In the genomic region with DNA sequence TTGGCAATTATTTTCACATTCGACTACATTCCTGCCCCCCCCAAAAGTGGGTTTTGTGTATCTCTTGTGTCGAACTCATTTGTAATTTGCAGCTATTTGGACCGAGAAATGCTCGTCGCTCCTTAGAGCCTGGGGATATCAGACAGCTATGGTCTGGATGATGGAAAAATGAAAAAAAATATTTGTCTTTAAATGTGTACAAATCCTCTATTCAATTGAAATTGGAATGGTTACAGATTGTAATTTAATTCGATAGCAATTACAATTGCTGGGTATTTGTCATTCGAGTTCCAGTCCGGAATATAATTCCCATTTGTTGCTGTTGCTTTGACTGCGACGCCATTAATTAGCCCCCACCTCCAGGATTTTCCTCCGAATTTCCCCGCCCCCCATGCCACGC, we compare ENCODE assay signal across 1 fruit fly cellular context.
TF ChIP-seq lines count a peak whose summit lies in the region.

No protein-coding gene starts in this region.

TF ChIP-seq in whole organism, embryonic, 481 proteins besides CTCF, POLR2A, EP300 and RAD21 (continued from another document and continues in another):
- no peak for TF ChIP-seq Dp (GFP tag; optimal IDR thresholded peaks at IDR 0.05; lab: Kevin White, UChicago)
- TF ChIP-seq CG2712 (tag; optimal IDR thresholded peaks at IDR 0.05; lab: Kevin White, UChicago) = no peak
- peak; percentile 26 for TF ChIP-seq CoRest (tag; optimal IDR thresholded peaks at IDR 0.05; lab: Kevin White, UChicago)
- TF ChIP-seq Adf1 (GFP tag; IDR thresholded peaks at IDR 0.05; lab: Robert Waterston, UW) = no peak
- TF ChIP-seq CG12391 (tag; optimal IDR thresholded peaks at IDR 0.05; lab: Kevin White, UChicago) = peak; percentile 41
- TF ChIP-seq CG10274 (GFP tag; optimal IDR thresholded peaks at IDR 0.05; lab: Kevin White, UChicago) = no peak
- no peak for TF ChIP-seq bbx (GFP tag; IDR thresholded peaks at IDR 0.05; lab: Robert Waterston, UW; ENCODE audit: partially characterized antibody)
- TF ChIP-seq lab (GFP tag; optimal IDR thresholded peaks at IDR 0.05; lab: Kevin White, UChicago) = peak; percentile 34
- no peak for TF ChIP-seq dimm (GFP tag; IDR thresholded peaks at IDR 0.05; lab: Robert Waterston, UW)
- peak; percentile 57 for TF ChIP-seq sisA (GFP tag; IDR thresholded peaks at IDR 0.05; lab: Robert Waterston, UW)
- peak; percentile 79 for TF ChIP-seq row (GFP tag; IDR thresholded peaks at IDR 0.05; lab: Robert Waterston, UW)
- no peak for TF ChIP-seq CG15514 (GFP tag; optimal IDR thresholded peaks at IDR 0.05; lab: Kevin White, UChicago)
- no peak; the same call in 2 of the 3 replicates for TF ChIP-seq B-H1 (GFP tag; IDR thresholded peaks at IDR 0.05; lab: Robert Waterston, UW)
- no peak for TF ChIP-seq Vsx1 (GFP tag; optimal IDR thresholded peaks at IDR 0.05; lab: Kevin White, UChicago)
- TF ChIP-seq CG8924 (tag; optimal IDR thresholded peaks at IDR 0.05; lab: Kevin White, UChicago) = peak; percentile 26
- no peak for TF ChIP-seq CG6272 (GFP tag; IDR thresholded peaks at IDR 0.05; lab: Robert Waterston, UW)
- peak; percentile 36 for TF ChIP-seq Hmr (GFP tag; optimal IDR thresholded peaks at IDR 0.05; lab: Kevin White, UChicago)
- 0 out of 3 replicates have a peak, but pooled peaks have one; percentile 44 for TF ChIP-seq ken (GFP tag; IDR thresholded peaks at IDR 0.05; lab: Robert Waterston, UW)
- TF ChIP-seq Chrac-16 (GFP tag; optimal IDR thresholded peaks at IDR 0.05; lab: Kevin White, UChicago) = peak; percentile 42
- TF ChIP-seq CG12659 (GFP tag; optimal IDR thresholded peaks at IDR 0.05; lab: Kevin White, UChicago) = no peak
- no peak for TF ChIP-seq sc (optimal IDR thresholded peaks at IDR 0.05; lab: Kevin White, UChicago)
- TF ChIP-seq sc (GFP tag; optimal IDR thresholded peaks at IDR 0.05; lab: Kevin White, UChicago) = peak; percentile 22
- TF ChIP-seq az2 (GFP tag; optimal IDR thresholded peaks at IDR 0.05; lab: Kevin White, UChicago) = no peak
- no peak for TF ChIP-seq br (optimal IDR thresholded peaks at IDR 0.05; lab: Kevin White, UChicago)
- TF ChIP-seq CG10431 (GFP tag; optimal IDR thresholded peaks at IDR 0.05; lab: Kevin White, UChicago) = no peak
- TF ChIP-seq ttk (GFP tag; IDR thresholded peaks at IDR 0.05; lab: Robert Waterston, UW) = peak; percentile 40; the same call in 1 of the 2 replicates
- no peak for TF ChIP-seq Antp (GFP tag; optimal IDR thresholded peaks at IDR 0.05; lab: Kevin White, UChicago)
- TF ChIP-seq Taf1 (GFP tag; IDR thresholded peaks at IDR 0.05; lab: Robert Waterston, UW) = peak; percentile 26; the same call in 1 of the 2 replicates
- TF ChIP-seq CG10147 (GFP tag; optimal IDR thresholded peaks at IDR 0.05; lab: Kevin White, UChicago) = no peak
- TF ChIP-seq ssp (GFP tag; IDR thresholded peaks at IDR 0.05; lab: Robert Waterston, UW) = 0 out of 2 replicates have a peak, but pooled peaks have one; percentile 19
- no peak for TF ChIP-seq CG30020 (tag; optimal IDR thresholded peaks at IDR 0.05; lab: Kevin White, UChicago)
- TF ChIP-seq Dll (GFP tag; IDR thresholded peaks at IDR 0.05; lab: Robert Waterston, UW; ENCODE audit: partially characterized antibody) = no peak
- no peak for TF ChIP-seq ham (GFP tag; IDR thresholded peaks at IDR 0.05; lab: Robert Waterston, UW)
- TF ChIP-seq Ssrp (tag; optimal IDR thresholded peaks at IDR 0.05; lab: Kevin White, UChicago) = no peak
- TF ChIP-seq CG3995 (GFP tag; optimal IDR thresholded peaks at IDR 0.05; lab: Kevin White, UChicago) = no peak
- TF ChIP-seq tin (GFP tag; optimal IDR thresholded peaks at IDR 0.05; lab: Kevin White, UChicago) = no peak
- TF ChIP-seq Mad (GFP tag; optimal IDR thresholded peaks at IDR 0.05; lab: Kevin White, UChicago) = no peak
- TF ChIP-seq nerfin-2 (GFP tag; IDR thresholded peaks at IDR 0.05; lab: Robert Waterston, UW; ENCODE audit: partially characterized antibody) = no peak
- TF ChIP-seq Scr (GFP tag; IDR thresholded peaks at IDR 0.05; lab: Robert Waterston, UW; ENCODE audit: partially characterized antibody) = no peak
- TF ChIP-seq sens (GFP tag; lab: Kevin White, UChicago) = peak; percentile 33
- no peak for TF ChIP-seq run (tag; optimal IDR thresholded peaks at IDR 0.05; lab: Kevin White, UChicago)
- peak; percentile 61 for TF ChIP-seq CG14441 (GFP tag; IDR thresholded peaks at IDR 0.05; lab: Robert Waterston, UW)
- TF ChIP-seq aop (GFP tag; IDR thresholded peaks at IDR 0.05; lab: Robert Waterston, UW) = no peak
- peak; percentile 7 for TF ChIP-seq CG30403 (GFP tag; optimal IDR thresholded peaks at IDR 0.05; lab: Kevin White, UChicago)
- TF ChIP-seq H15 (GFP tag; IDR thresholded peaks at IDR 0.05; lab: Robert Waterston, UW) = peak; percentile 35; the same call in 1 of the 3 replicates
- TF ChIP-seq z (GFP tag; IDR thresholded peaks at IDR 0.05; lab: Robert Waterston, UW) = no peak
- no peak for TF ChIP-seq CG11247 (GFP tag; IDR thresholded peaks at IDR 0.05; lab: Robert Waterston, UW)
- no peak for TF ChIP-seq NfI (GFP tag; optimal IDR thresholded peaks at IDR 0.05; lab: Kevin White, UChicago)
- peak; percentile 43; the same call in 1 of the 3 replicates for TF ChIP-seq Aef1 (GFP tag; IDR thresholded peaks at IDR 0.05; lab: Robert Waterston, UW)
- no peak for TF ChIP-seq CG12236 (GFP tag; optimal IDR thresholded peaks at IDR 0.05; lab: Kevin White, UChicago)
- TF ChIP-seq CG18262 (tag; optimal IDR thresholded peaks at IDR 0.05; lab: Kevin White, UChicago) = no peak
- TF ChIP-seq unpg (GFP tag; optimal IDR thresholded peaks at IDR 0.05; lab: Kevin White, UChicago) = no peak
- TF ChIP-seq mam (GFP tag; optimal IDR thresholded peaks at IDR 0.05; lab: Kevin White, UChicago) = peak; percentile 25
- TF ChIP-seq Oaz (GFP tag; IDR thresholded peaks at IDR 0.05; lab: Robert Waterston, UW) = peak; percentile 70
- peak; percentile 36; the same call in 1 of the 3 replicates for TF ChIP-seq CG34422 (GFP tag; IDR thresholded peaks at IDR 0.05; lab: Robert Waterston, UW)
- peak; percentile 36 for TF ChIP-seq ATbp (GFP tag; optimal IDR thresholded peaks at IDR 0.05; lab: Kevin White, UChicago)
- no peak for TF ChIP-seq Trl (optimal IDR thresholded peaks at IDR 0.05; lab: Kevin White, UChicago)
- peak; percentile 17 for TF ChIP-seq Trl (GFP tag; optimal IDR thresholded peaks at IDR 0.05; lab: Kevin White, UChicago)
- no peak for TF ChIP-seq toy (GFP tag; IDR thresholded peaks at IDR 0.05; lab: Robert Waterston, UW)
- TF ChIP-seq CG6689 (GFP tag; IDR thresholded peaks at IDR 0.05; lab: Robert Waterston, UW) = peak; percentile 54
- TF ChIP-seq CG14667 (GFP tag; IDR thresholded peaks at IDR 0.05; lab: Robert Waterston, UW) = 0 out of 2 replicates have a peak, but pooled peaks have one; percentile 37
- no peak for TF ChIP-seq Usf (GFP tag; optimal IDR thresholded peaks at IDR 0.05; lab: Kevin White, UChicago)
- 0 out of 2 replicates have a peak, but pooled peaks have one; percentile 21 for TF ChIP-seq stc (GFP tag; IDR thresholded peaks at IDR 0.05; lab: Robert Waterston, UW)
- TF ChIP-seq onecut (GFP tag; IDR thresholded peaks at IDR 0.05; lab: Robert Waterston, UW) = no peak
- no peak for TF ChIP-seq zen (tag; optimal IDR thresholded peaks at IDR 0.05; lab: Kevin White, UChicago)
- peak; percentile 52; the same call in 1 of the 2 replicates for TF ChIP-seq Rfx (GFP tag; IDR thresholded peaks at IDR 0.05; lab: Robert Waterston, UW)
- TF ChIP-seq ewg (GFP tag; optimal IDR thresholded peaks at IDR 0.05; lab: Kevin White, UChicago) = peak; percentile 11
- no peak for TF ChIP-seq danr (GFP tag; IDR thresholded peaks at IDR 0.05; lab: Robert Waterston, UW)
- no peak for TF ChIP-seq CG12299 (tag; optimal IDR thresholded peaks at IDR 0.05; lab: Kevin White, UChicago)
- no peak for TF ChIP-seq fru (optimal IDR thresholded peaks at IDR 0.05; lab: Kevin White, UChicago)
- TF ChIP-seq fd3F (GFP tag; optimal IDR thresholded peaks at IDR 0.05; lab: Kevin White, UChicago) = no peak
- no peak for TF ChIP-seq bigmax (GFP tag; optimal IDR thresholded peaks at IDR 0.05; lab: Kevin White, UChicago)
- TF ChIP-seq Hr78 (GFP tag; optimal IDR thresholded peaks at IDR 0.05; lab: Kevin White, UChicago) = no peak
- TF ChIP-seq CG14710 (tag; optimal IDR thresholded peaks at IDR 0.05; lab: Kevin White, UChicago) = no peak
- no peak for TF ChIP-seq grau (tag; optimal IDR thresholded peaks at IDR 0.05; lab: Kevin White, UChicago)
- TF ChIP-seq zf30C (GFP tag; optimal IDR thresholded peaks at IDR 0.05; lab: Kevin White, UChicago) = no peak
- TF ChIP-seq B-H2 (GFP tag; optimal IDR thresholded peaks at IDR 0.05; lab: Kevin White, UChicago) = no peak
- peak; percentile 60; the same call in 1 of the 2 replicates for TF ChIP-seq esg (GFP tag; conservative IDR thresholded peaks at IDR 0.05; lab: Robert Waterston, UW)
- no peak for TF ChIP-seq nau (GFP tag; optimal IDR thresholded peaks at IDR 0.05; lab: Kevin White, UChicago)
- peak; percentile 35; the same call in 1 of the 2 replicates for TF ChIP-seq E2f2 (GFP tag; IDR thresholded peaks at IDR 0.05; lab: Robert Waterston, UW)
- TF ChIP-seq croc (GFP tag; conservative IDR thresholded peaks at IDR 0.05; lab: Robert Waterston, UW) = peak; percentile 14; the same call in 1 of the 3 replicates
- no peak for TF ChIP-seq Hey (tag; optimal IDR thresholded peaks at IDR 0.05; lab: Kevin White, UChicago)
- no peak for TF ChIP-seq CG8388 (GFP tag; optimal IDR thresholded peaks at IDR 0.05; lab: Kevin White, UChicago)
- no peak for TF ChIP-seq btn (GFP tag; optimal IDR thresholded peaks at IDR 0.05; lab: Kevin White, UChicago)
- no peak for TF ChIP-seq cwo (GFP tag; optimal IDR thresholded peaks at IDR 0.05; lab: Kevin White, UChicago)
- no peak for TF ChIP-seq CG15479 (GFP tag; optimal IDR thresholded peaks at IDR 0.05; lab: Kevin White, UChicago)
- no peak for TF ChIP-seq BtbVII (GFP tag; optimal IDR thresholded peaks at IDR 0.05; lab: Kevin White, UChicago)
- peak; percentile 39 for TF ChIP-seq dmrt99B (tag; optimal IDR thresholded peaks at IDR 0.05; lab: Kevin White, UChicago)
- TF ChIP-seq zen2 (GFP tag; IDR thresholded peaks at IDR 0.05; lab: Robert Waterston, UW; ENCODE audit: partially characterized antibody) = no peak
- no peak for TF ChIP-seq fd64A (GFP tag; optimal IDR thresholded peaks at IDR 0.05; lab: Kevin White, UChicago)
- no peak for TF ChIP-seq CG17361 (GFP tag; IDR thresholded peaks at IDR 0.05; lab: Robert Waterston, UW)
- no peak for TF ChIP-seq CG8359 (GFP tag; optimal IDR thresholded peaks at IDR 0.05; lab: Kevin White, UChicago; ENCODE audit: borderline replicate concordance)
- TF ChIP-seq bcd (GFP tag; optimal IDR thresholded peaks at IDR 0.05; lab: Kevin White, UChicago) = peak; percentile 2
- TF ChIP-seq oc (tag; optimal IDR thresholded peaks at IDR 0.05; lab: Kevin White, UChicago) = no peak
- no peak for TF ChIP-seq ERR (GFP tag; optimal IDR thresholded peaks at IDR 0.05; lab: Kevin White, UChicago)
- no peak for TF ChIP-seq sima (GFP tag; optimal IDR thresholded peaks at IDR 0.05; lab: Kevin White, UChicago)
- TF ChIP-seq chn (GFP tag; optimal IDR thresholded peaks at IDR 0.05; lab: Kevin White, UChicago) = peak; percentile 19
- peak; percentile 45; the same call in 1 of the 2 replicates for TF ChIP-seq ap (GFP tag; IDR thresholded peaks at IDR 0.05; lab: Robert Waterston, UW)
- TF ChIP-seq CG11456 (GFP tag; IDR thresholded peaks at IDR 0.05; lab: Robert Waterston, UW) = 0 out of 3 replicates have a peak, but pooled peaks have one; percentile 60
- TF ChIP-seq CG10543 (GFP tag; optimal IDR thresholded peaks at IDR 0.05; lab: Kevin White, UChicago) = no peak
- TF ChIP-seq CG17829 (tag; optimal IDR thresholded peaks at IDR 0.05; lab: Kevin White, UChicago) = no peak
- TF ChIP-seq Kr (GFP tag; optimal IDR thresholded peaks at IDR 0.05; lab: Kevin White, UChicago) = no peak
- no peak for TF ChIP-seq Blimp-1 (GFP tag; optimal IDR thresholded peaks at IDR 0.05; lab: Kevin White, UChicago)
- TF ChIP-seq NFAT (GFP tag; IDR thresholded peaks at IDR 0.05; lab: Robert Waterston, UW) = no peak
- peak; percentile 31 for TF ChIP-seq PHDP (tag; optimal IDR thresholded peaks at IDR 0.05; lab: Kevin White, UChicago)
- TF ChIP-seq CG4730 (GFP tag; IDR thresholded peaks at IDR 0.05; lab: Robert Waterston, UW) = peak; percentile 30; the same call in 1 of the 2 replicates
- 0 out of 3 replicates have a peak, but pooled peaks have one; percentile 19 for TF ChIP-seq CG11695 (GFP tag; IDR thresholded peaks at IDR 0.05; lab: Robert Waterston, UW)
- no peak for TF ChIP-seq CG9932 (GFP tag; IDR thresholded peaks at IDR 0.05; lab: Robert Waterston, UW)
- TF ChIP-seq CG9609 (GFP tag; optimal IDR thresholded peaks at IDR 0.05; lab: Kevin White, UChicago) = peak; percentile 36
- TF ChIP-seq CG7556 (GFP tag; optimal IDR thresholded peaks at IDR 0.05; lab: Kevin White, UChicago) = peak; percentile 11
- TF ChIP-seq slbo (GFP tag; IDR thresholded peaks at IDR 0.05; lab: Robert Waterston, UW) = peak; percentile 77
- peak; percentile 22 for TF ChIP-seq CG2678 (tag; optimal IDR thresholded peaks at IDR 0.05; lab: Kevin White, UChicago)
- TF ChIP-seq abd-A (tag; optimal IDR thresholded peaks at IDR 0.05; lab: Kevin White, UChicago) = peak; percentile 8
- TF ChIP-seq CG12219 (GFP tag; optimal IDR thresholded peaks at IDR 0.05; lab: Kevin White, UChicago) = no peak
- TF ChIP-seq lola (GFP tag; optimal IDR thresholded peaks at IDR 0.05; lab: Kevin White, UChicago) = no peak
- no peak for TF ChIP-seq CG17186 (GFP tag; optimal IDR thresholded peaks at IDR 0.05; lab: Kevin White, UChicago)
- peak in 1 of 2 experiments; percentile 6 for TF ChIP-seq chif (GFP tag; optimal IDR thresholded peaks at IDR 0.05; lab: Kevin White, UChicago)
- no peak for TF ChIP-seq CG1647 (GFP tag; optimal IDR thresholded peaks at IDR 0.05; lab: Kevin White, UChicago)
- TF ChIP-seq ash1 (GFP tag; optimal IDR thresholded peaks at IDR 0.05; lab: Kevin White, UChicago) = no peak
- peak; percentile 61 for TF ChIP-seq Sox102F (GFP tag; optimal IDR thresholded peaks at IDR 0.05; lab: Kevin White, UChicago)
- 0 out of 2 replicates have a peak, but pooled peaks have one; percentile 35 for TF ChIP-seq H2.0 (GFP tag; IDR thresholded peaks at IDR 0.05; lab: Robert Waterston, UW)
- TF ChIP-seq sna (GFP tag; IDR thresholded peaks at IDR 0.05; lab: Robert Waterston, UW; ENCODE audit: partially characterized antibody) = no peak
- TF ChIP-seq luna (GFP tag; optimal IDR thresholded peaks at IDR 0.05; lab: Kevin White, UChicago) = no peak
- TF ChIP-seq ara (GFP tag; IDR thresholded peaks at IDR 0.05; lab: Robert Waterston, UW) = no peak
- no peak for TF ChIP-seq h (optimal IDR thresholded peaks at IDR 0.05; lab: Kevin White, UChicago)
- TF ChIP-seq lmd (GFP tag; IDR thresholded peaks at IDR 0.05; lab: Robert Waterston, UW) = peak; percentile 33
- TF ChIP-seq tgo (GFP tag; IDR thresholded peaks at IDR 0.05; lab: Robert Waterston, UW) = peak; percentile 43; the same call in 2 of the 3 replicates
- TF ChIP-seq CG2120 (GFP tag; optimal IDR thresholded peaks at IDR 0.05; lab: Kevin White, UChicago) = peak; percentile 48
